Worm (Caenorhabditis elegans): ENCODE measurements around the gene str-171.

str-171 gene

ce11 chrV:15082291-15082690, 50.0 kb downstream of the str-171 start, which contains the start of the genes C01G10.10 and C01G10.9 (continued):
- no peak for TF ChIP-seq skn-1 (tag; optimal IDR thresholded peaks at IDR 0.05)
- peak; percentile 64 for TF ChIP-seq dmd-6 (GFP tag; IDR thresholded peaks at IDR 0.05)
- TF ChIP-seq dpl-1 (GFP tag; optimal IDR thresholded peaks at IDR 0.05): peak; percentile 63
- no peak for TF ChIP-seq nhr-111 (GFP tag; optimal IDR thresholded peaks at IDR 0.05)
- no peak for TF ChIP-seq mdl-1 (tag; optimal IDR thresholded peaks at IDR 0.05)
- peak; percentile 1 for TF ChIP-seq F49E8.2 (tag; optimal IDR thresholded peaks at IDR 0.05; ENCODE audit: borderline replicate concordance)
- peak; percentile 31 for TF ChIP-seq aha-1 (tag)
- TF ChIP-seq zfp-2 (tag; optimal IDR thresholded peaks at IDR 0.05): no peak
- TF ChIP-seq set-16 (GFP tag; IDR thresholded peaks at IDR 0.05): no peak
- no peak for TF ChIP-seq madf-5 (GFP tag; IDR thresholded peaks at IDR 0.05)
- no peak for TF ChIP-seq nhr-11 (tag; optimal IDR thresholded peaks at IDR 0.05)
- TF ChIP-seq lir-3 (tag; optimal IDR thresholded peaks at IDR 0.05): no peak
- TF ChIP-seq lin-38 (GFP tag; IDR thresholded peaks at IDR 0.05): peak; percentile 74
- TF ChIP-seq Y105C5A.15 (GFP tag; IDR thresholded peaks at IDR 0.05): no peak
- peak; percentile 49 for TF ChIP-seq lin-13 (GFP tag; optimal IDR thresholded peaks at IDR 0.05)
- peak; percentile 71 for TF ChIP-seq duxl-1 (tag; optimal IDR thresholded peaks at IDR 0.05; ENCODE audit: poor library complexity)
- no peak for TF ChIP-seq ceh-82 (tag; optimal IDR thresholded peaks at IDR 0.05)
- TF ChIP-seq jun-1 (tag; optimal IDR thresholded peaks at IDR 0.05): no peak
- TF ChIP-seq saeg-2 (GFP tag; IDR thresholded peaks at IDR 0.05): no peak
- TF ChIP-seq daf-8 (GFP tag; IDR thresholded peaks at IDR 0.05): no peak
- TF ChIP-seq ceh-32 (tag; optimal IDR thresholded peaks at IDR 0.05; ENCODE audit: poor library complexity): no peak
- TF ChIP-seq ztf-7 (tag; optimal IDR thresholded peaks at IDR 0.05): no peak
- TF ChIP-seq Y5F2A.4 (GFP tag; optimal IDR thresholded peaks at IDR 0.05): no peak
- TF ChIP-seq Y48G9A.11 (GFP tag; IDR thresholded peaks at IDR 0.05): no peak
- TF ChIP-seq lsy-2 (tag; optimal IDR thresholded peaks at IDR 0.05): peak in 1 of 2 experiments; percentile 80
- peak in 1 of 2 experiments; percentile 7 for TF ChIP-seq daf-16 (GFP tag; optimal IDR thresholded peaks at IDR 0.05)
- peak; percentile 19 for TF ChIP-seq daf-16 (tag; optimal IDR thresholded peaks at IDR 0.05)
- TF ChIP-seq nhr-48 (tag; optimal IDR thresholded peaks at IDR 0.05): peak; percentile 1
- TF ChIP-seq F37D6.2 (tag; optimal IDR thresholded peaks at IDR 0.05): no peak
- no peak for TF ChIP-seq Y75B8A.6 (GFP tag; IDR thresholded peaks at IDR 0.05)
- no peak for TF ChIP-seq ces-1 (GFP tag; optimal IDR thresholded peaks at IDR 0.05)
- TF ChIP-seq daf-19 (GFP tag; conservative IDR thresholded peaks at IDR 0.05): no peak
- TF ChIP-seq D1046.2 (GFP tag; IDR thresholded peaks at IDR 0.05): no peak
- TF ChIP-seq hif-1 (tag; optimal IDR thresholded peaks at IDR 0.05): peak in 1 of 2 experiments; percentile 80
- TF ChIP-seq zfp-3 (GFP tag; conservative IDR thresholded peaks at IDR 0.05): no peak
- TF ChIP-seq arid-1 (GFP tag; conservative IDR thresholded peaks at IDR 0.05): no peak
- peak; percentile 3 for TF ChIP-seq hlh-30 (tag; optimal IDR thresholded peaks at IDR 0.05; ENCODE audit: insufficient read depth)
- TF ChIP-seq dmd-8 (GFP tag; IDR thresholded peaks at IDR 0.05): no peak
- TF ChIP-seq dve-1 (tag; optimal IDR thresholded peaks at IDR 0.05; ENCODE audit: insufficient read depth): peak; percentile 39
- TF ChIP-seq hmg-1.1 (GFP tag; IDR thresholded peaks at IDR 0.05): no peak
- no peak for TF ChIP-seq tag-97 (GFP tag; IDR thresholded peaks at IDR 0.05)
- TF ChIP-seq egl-43 (GFP tag; IDR thresholded peaks at IDR 0.05): no peak
- TF ChIP-seq cey-2 (tag; optimal IDR thresholded peaks at IDR 0.05; ENCODE audit: borderline replicate concordance, insufficient read depth): no peak
- TF ChIP-seq madf-9 (GFP tag; conservative IDR thresholded peaks at IDR 0.05): 0 out of 2 replicates have a peak, but pooled peaks have one; percentile 24
- TF ChIP-seq ceh-28 (tag; optimal IDR thresholded peaks at IDR 0.05): no peak
- TF ChIP-seq nhr-10 (tag; optimal IDR thresholded peaks at IDR 0.05): no peak
- peak; percentile 31 for TF ChIP-seq spr-1 (tag; optimal IDR thresholded peaks at IDR 0.05)
- no peak for TF ChIP-seq aly-2 (tag; optimal IDR thresholded peaks at IDR 0.05)
- peak; percentile 33 for TF ChIP-seq T20F7.1 (GFP tag; optimal IDR thresholded peaks at IDR 0.05)
- TF ChIP-seq lin-29 (GFP tag; IDR thresholded peaks at IDR 0.05): no peak
- no peak for TF ChIP-seq egl-27 (tag; optimal IDR thresholded peaks at IDR 0.05)

Data from whole organism, L4 larva.